Fruit fly (Drosophila melanogaster) whole organism, embryonic: Measurements from ENCODE around the gene CG14005.
A peak's percentile ranks its signal among the peaks of the same experiment; 100 is the strongest.

Experiments
- Blimp-1 ChIP-seq: fragments of 200-800 bp; sonication (Bioruptor generic); optimal IDR thresholded peaks from 3 replicates; lab custom pipeline; 2018; ENCODE audit warnings: missing biosample characterization, missing genetic modification characterization, mild to moderate bottlenecking, moderate library complexity, missing genetic modification reagents
- CG11093 ChIP-seq: fragments of 200-800 bp; sonication (Bioruptor generic); IDR thresholded peaks from 3 replicates; pipeline ENCODE4 v1.3.6; 2022; ENCODE audit warnings: missing biosample characterization, missing genetic modification characterization
- CG13424 ChIP-seq: fragments of 200-800 bp; sonication (Bioruptor generic); optimal IDR thresholded peaks from 2 replicates; lab custom pipeline; 2019; ENCODE audit warnings: missing biosample characterization, mild to moderate bottlenecking, missing genetic modification characterization, moderate library complexity
- CG14710 ChIP-seq: fragments of 200-800 bp; sonication (Bioruptor generic); optimal IDR thresholded peaks from 3 replicates; lab custom pipeline; 2019; ENCODE audit warnings: missing biosample characterization, mild to moderate bottlenecking, missing genetic modification characterization, moderate library complexity
- CG15011 ChIP-seq: fragments of 200-800 bp; sonication (Bioruptor generic); optimal IDR thresholded peaks from 3 replicates; lab custom pipeline; 2018; ENCODE audit warnings: missing biosample characterization, mild to moderate bottlenecking, missing genetic modification characterization
- CG15269 ChIP-seq: fragments of 200-800 bp; sonication (Bioruptor generic); optimal IDR thresholded peaks from 2 replicates; lab custom pipeline; 2018; ENCODE audit warnings: missing biosample characterization, mild to moderate bottlenecking, missing genetic modification characterization, moderate library complexity
- CG2116 ChIP-seq: fragments of 200-800 bp; sonication (Bioruptor generic); optimal IDR thresholded peaks from 3 replicates; lab custom pipeline; 2018; ENCODE audit warnings: missing biosample characterization, mild to moderate bottlenecking, missing genetic modification characterization
- CG30020 ChIP-seq: fragments of 200-800 bp; optimal IDR thresholded peaks from 2 replicates; lab custom pipeline; 2019; ENCODE audit warnings: missing biosample characterization, mild to moderate bottlenecking, missing genetic modification characterization, moderate library complexity
- CG31365 ChIP-seq: fragments of 200-800 bp; sonication (Bioruptor generic); optimal IDR thresholded peaks from 2 replicates; lab custom pipeline; 2018; ENCODE audit warnings: missing biosample characterization, mild to moderate bottlenecking, missing genetic modification characterization
- CG31388 ChIP-seq: fragments of 200-800 bp; sonication (Bioruptor generic); optimal IDR thresholded peaks from 2 replicates; lab custom pipeline; 2016; ENCODE audit warnings: missing biosample characterization, missing genetic modification characterization
- CG33213 ChIP-seq: fragments of 200-800 bp; sonication (Bioruptor generic); optimal IDR thresholded peaks from 3 replicates; lab custom pipeline; 2016; ENCODE audit warnings: missing biosample characterization, missing genetic modification characterization
- CG34224 ChIP-seq: fragments of 200-800 bp; sonication (Bioruptor generic); IDR thresholded peaks from 3 replicates; pipeline ENCODE4 v1.3.6; 2022; ENCODE audit warnings: missing biosample characterization, missing genetic modification characterization; ENCODE audit not compliant: partially characterized antibody
- CG34422 ChIP-seq: fragments of 200-800 bp; sonication (Bioruptor generic); IDR thresholded peaks from 3 replicates; pipeline ENCODE4 v1.3.6; 2022; ENCODE audit warnings: missing biosample characterization, missing genetic modification characterization
- CG6765 ChIP-seq: fragments of 200-800 bp; sonication (Bioruptor generic); optimal IDR thresholded peaks from 3 replicates; lab custom pipeline; 2017; ENCODE audit warnings: missing biosample characterization, mild to moderate bottlenecking, missing genetic modification characterization
- CG7357 ChIP-seq: fragments of 200-800 bp; sonication (Bioruptor generic); IDR thresholded peaks from 3 replicates; pipeline ENCODE4 v1.3.6; 2022; ENCODE audit warnings: missing biosample characterization, missing genetic modification characterization
- CG7372 ChIP-seq: fragments of 200-800 bp; sonication (Bioruptor generic); IDR thresholded peaks from 2 replicates; pipeline ENCODE4 v1.3.6; 2022; ENCODE audit warnings: missing biosample characterization, missing genetic modification characterization
- CG9437 ChIP-seq: fragments of 200-800 bp; sonication (Bioruptor generic); optimal IDR thresholded peaks from 2 replicates; lab custom pipeline; 2018; ENCODE audit warnings: missing biosample characterization, mild to moderate bottlenecking, missing genetic modification characterization
- CG9797 ChIP-seq: fragments of 200-800 bp; sonication (Bioruptor generic); optimal IDR thresholded peaks from 3 replicates; lab custom pipeline; 2018; ENCODE audit warnings: missing biosample characterization, mild to moderate bottlenecking, missing genetic modification characterization
- CTCF ChIP-seq: fragments of 200-800 bp; sonication (Bioruptor generic); optimal IDR thresholded peaks from 2 replicates; lab custom pipeline; 2017; ENCODE audit warnings: missing biosample characterization, mild to moderate bottlenecking, missing genetic modification characterization, moderate library complexity
- CrebB ChIP-seq: fragments of 200-800 bp; sonication (Bioruptor generic); optimal IDR thresholded peaks from 3 replicates; lab custom pipeline; 2018; ENCODE audit warnings: missing biosample characterization, mild to moderate bottlenecking, missing genetic modification characterization
- Deaf1 ChIP-seq: fragments of 200-800 bp; optimal IDR thresholded peaks from 3 replicates; lab custom pipeline; 2019; ENCODE audit warnings: missing biosample characterization, mild to moderate bottlenecking, missing genetic modification characterization, moderate library complexity
- Drgx ChIP-seq: fragments of 200-800 bp; sonication (Bioruptor generic); IDR thresholded peaks from 2 replicates; pipeline ENCODE4 v1.3.6; 2022; ENCODE audit warnings: missing biosample characterization, missing genetic modification characterization
- HLH4C ChIP-seq: fragments of 200-800 bp; sonication (Bioruptor generic); IDR thresholded peaks from 3 replicates; pipeline ENCODE4 v1.3.6; 2022; ENCODE audit warnings: missing biosample characterization, missing genetic modification characterization; ENCODE audit not compliant: partially characterized antibody
- HmgZ ChIP-seq: fragments of 200-800 bp; sonication (Bioruptor generic); optimal IDR thresholded peaks from 2 replicates; lab custom pipeline; 2018; ENCODE audit warnings: missing biosample characterization, mild to moderate bottlenecking, missing genetic modification characterization
- Hsf ChIP-seq: fragments of 200-800 bp; sonication (Bioruptor generic); optimal IDR thresholded peaks from 3 replicates; lab custom pipeline; 2016; ENCODE audit warnings: missing biosample characterization, missing genetic modification characterization
- MBD-R2 ChIP-seq: fragments of 200-800 bp; sonication (Bioruptor generic); IDR thresholded peaks from 2 replicates; pipeline ENCODE4 v1.3.6; 2022; ENCODE audit warnings: missing biosample characterization, missing genetic modification characterization
- Myb ChIP-seq: fragments of 200-800 bp; sonication (Bioruptor generic); optimal IDR thresholded peaks from 2 replicates; lab custom pipeline; 2016; ENCODE audit warnings: missing biosample characterization, missing genetic modification characterization
- NK7.1 ChIP-seq: fragments of 200-800 bp; sonication (Bioruptor generic); optimal IDR thresholded peaks from 3 replicates; lab custom pipeline; 2016; ENCODE audit warnings: missing biosample characterization, missing genetic modification characterization
- Nf-YC ChIP-seq: fragments of 200-800 bp; optimal IDR thresholded peaks from 3 replicates; lab custom pipeline; 2019; ENCODE audit warnings: missing biosample characterization, mild to moderate bottlenecking, missing genetic modification characterization, moderate library complexity
- Pdp1 ChIP-seq, 2 experiments: fragments of 200-800 bp; sonication (Bioruptor generic); optimal IDR thresholded peaks; 3 replicates each; lab custom pipeline; 2016; ENCODE audit warnings: missing biosample characterization in 2 of 2, missing genetic modification characterization in 2 of 2, mild to moderate bottlenecking in 1 of 2, moderate library complexity in 1 of 2
- Trl ChIP-seq, 3 experiments: fragments of >200 bp in 2 of 3; fragments of 200-800 bp in 1 of 3; sonication (Bioruptor generic) in 1 of 3; optimal IDR thresholded peaks; 2 replicates in 1 of 3; 3 replicates in 2 of 3; lab custom pipeline; 2016 to 2017; ENCODE audit warnings: missing biosample characterization in 1 of 3, missing genetic modification characterization in 1 of 3
- Xbp1 ChIP-seq: fragments of 200-800 bp; sonication (Bioruptor generic); optimal IDR thresholded peaks from 3 replicates; lab custom pipeline; 2016; ENCODE audit warnings: missing biosample characterization, mild to moderate bottlenecking, missing genetic modification characterization
- YL-1 ChIP-seq: fragments of 200-800 bp; sonication (Bioruptor generic); optimal IDR thresholded peaks from 3 replicates; lab custom pipeline; 2017; ENCODE audit warnings: missing biosample characterization, mild to moderate bottlenecking, missing genetic modification characterization
- bsh ChIP-seq, 2 experiments: fragments of 200-800 bp; sonication (Bioruptor generic); optimal IDR thresholded peaks; 2 replicates each; lab custom pipeline; 2017 to 2018; ENCODE audit warnings: mild to moderate bottlenecking in 2 of 2, missing biosample characterization in 2 of 2, missing genetic modification characterization in 2 of 2, moderate library complexity in 1 of 2
- chif ChIP-seq, 2 experiments: fragments of 200-800 bp; sonication (Bioruptor generic); optimal IDR thresholded peaks; 3 replicates each; lab custom pipeline; 2016; ENCODE audit warnings: missing biosample characterization in 2 of 2, missing genetic modification characterization in 2 of 2
- ewg ChIP-seq: fragments of 200-800 bp; sonication (Bioruptor generic); optimal IDR thresholded peaks from 3 replicates; lab custom pipeline; 2017; ENCODE audit warnings: mild to moderate bottlenecking, missing biosample characterization, missing genetic modification reagents, missing genetic modification characterization
- fd64A ChIP-seq: fragments of 200-800 bp; sonication (Bioruptor generic); optimal IDR thresholded peaks from 3 replicates; lab custom pipeline; 2018; ENCODE audit warnings: missing biosample characterization, mild to moderate bottlenecking, missing genetic modification characterization
- fu2 ChIP-seq: fragments of 200-800 bp; sonication (Bioruptor generic); optimal IDR thresholded peaks from 2 replicates; lab custom pipeline; 2016; ENCODE audit warnings: missing biosample characterization, missing genetic modification characterization
- gro ChIP-seq: fragments of 200-800 bp; sonication (Bioruptor generic); optimal IDR thresholded peaks from 2 replicates; lab custom pipeline; 2016; ENCODE audit warnings: missing biosample characterization, missing genetic modification characterization
- ken ChIP-seq: fragments of 200-800 bp; sonication (Bioruptor generic); IDR thresholded peaks from 3 replicates; pipeline ENCODE4 v1.3.6; 2022; ENCODE audit warnings: missing biosample characterization, missing genetic modification characterization
- nmo ChIP-seq: fragments of 200-800 bp; sonication (Bioruptor generic); optimal IDR thresholded peaks from 2 replicates; lab custom pipeline; 2018; ENCODE audit warnings: missing biosample characterization, mild to moderate bottlenecking, missing genetic modification characterization, moderate library complexity
- pzg ChIP-seq: fragments of 200-800 bp; sonication (Bioruptor generic); optimal IDR thresholded peaks from 3 replicates; lab custom pipeline; 2018; ENCODE audit warnings: missing biosample characterization, mild to moderate bottlenecking, missing genetic modification characterization, moderate library complexity
- slbo ChIP-seq: fragments of 200-800 bp; sonication (Bioruptor generic); IDR thresholded peaks from 2 replicates; pipeline ENCODE4 v1.3.6; 2022; ENCODE audit warnings: missing biosample characterization, missing genetic modification characterization
- stwl ChIP-seq: fragments of 200-800 bp; sonication (Bioruptor generic); optimal IDR thresholded peaks from 3 replicates; lab custom pipeline; 2018; ENCODE audit warnings: missing biosample characterization, mild to moderate bottlenecking, missing genetic modification characterization, moderate library complexity
- sug ChIP-seq: fragments of 200-800 bp; optimal IDR thresholded peaks from 2 replicates; lab custom pipeline; 2019; ENCODE audit warnings: missing biosample characterization, mild to moderate bottlenecking, missing genetic modification characterization, moderate library complexity
- zen ChIP-seq: fragments of 200-800 bp; sonication (Bioruptor generic); optimal IDR thresholded peaks from 3 replicates; lab custom pipeline; 2018; ENCODE audit warnings: missing biosample characterization, mild to moderate bottlenecking, missing genetic modification characterization, moderate library complexity

The CG14005 gene

dm6 chr2L:5801926-5802325 lies at the start of gene CG14005, which contains the start of gene CG7239 (continued):
- no peak for TF ChIP-seq Trl (optimal IDR thresholded peaks at IDR 0.05; lab: Kevin White, UChicago)
- no peak for TF ChIP-seq Trl (GFP tag; optimal IDR thresholded peaks at IDR 0.05; lab: Kevin White, UChicago)
- peak; percentile 18 for TF ChIP-seq CG13424 (tag; lab: Kevin White, UChicago)
- peak; percentile 50 for TF ChIP-seq stwl (tag; lab: Kevin White, UChicago)
- no peak for TF ChIP-seq ken (GFP tag; lab: Robert Waterston, UW)
- TF ChIP-seq zen (tag; lab: Kevin White, UChicago), result peak; percentile 5
- peak; percentile 34 for TF ChIP-seq CG30020 (tag; lab: Kevin White, UChicago)
- no peak for TF ChIP-seq chif (GFP tag; optimal IDR thresholded peaks at IDR 0.05; lab: Kevin White, UChicago)
- peak; percentile 11 for TF ChIP-seq CTCF
- TF ChIP-seq NK7.1, result no peak
- TF ChIP-seq CG15011, result no peak
- peak; percentile 63 for TF ChIP-seq YL-1 (GFP tag; lab: Kevin White, UChicago)
- TF ChIP-seq nmo (GFP tag; lab: Kevin White, UChicago), result peak; percentile 61
- TF ChIP-seq sug, result peak; percentile 37
- TF ChIP-seq Pdp1 (GFP tag; optimal IDR thresholded peaks at IDR 0.05; lab: Kevin White, UChicago), result peak in 1 of 2 experiments; percentile 4
- peak; percentile 48 for TF ChIP-seq CG2116 (GFP tag; lab: Kevin White, UChicago)
- peak; percentile 51 for TF ChIP-seq MBD-R2 (GFP tag; lab: Robert Waterston, UW)
- TF ChIP-seq CG15269 (tag; lab: Kevin White, UChicago), result no peak
- TF ChIP-seq Nf-YC (tag; lab: Kevin White, UChicago), result peak; percentile 23
- TF ChIP-seq Blimp-1 (GFP tag; lab: Kevin White, UChicago), result no peak
- peak; percentile 89 for TF ChIP-seq CG9797 (GFP tag; lab: Kevin White, UChicago)
- TF ChIP-seq CG14710 (tag; lab: Kevin White, UChicago), result peak; percentile 65
- TF ChIP-seq Xbp1 (GFP tag; lab: Kevin White, UChicago), result no peak
- TF ChIP-seq CG6765 (GFP tag; lab: Kevin White, UChicago), result no peak
- peak; percentile 53 for TF ChIP-seq pzg (GFP tag; lab: Kevin White, UChicago)
- TF ChIP-seq CG11093 (GFP tag; lab: Robert Waterston, UW), result no peak
- TF ChIP-seq CG31388 (GFP tag; lab: Kevin White, UChicago), result no peak
- TF ChIP-seq HmgZ (tag; lab: Kevin White, UChicago), result peak; percentile 8
- TF ChIP-seq, all 482 proteins: peak for 43

dm6 chr2L:5823704-5824103 lies 21.9 kb upstream of the CG14005 start, which contains the start of gene TrissinR:
TSS of gene TrissinR (plus strand) at chr2L:5824004.
- TF ChIP-seq CG33213 (no peak), CG31365 (tag; lab: Kevin White, UChicago) (no peak), Deaf1 (peak; percentile 88), fu2 (GFP tag; lab: Kevin White, UChicago) (no peak), ewg (GFP tag; lab: Kevin White, UChicago) (peak; percentile 10)
- TF ChIP-seq, all 482 proteins: peak for 2

- TF ChIP-seq gro, result no peak
- TF ChIP-seq CG9437, result no peak
- TF ChIP-seq Myb (GFP tag; lab: Kevin White, UChicago), result no peak
- TF ChIP-seq CG7357, result no peak
- no peak for TF ChIP-seq pzg (GFP tag; lab: Kevin White, UChicago)
- no peak for TF ChIP-seq Hsf (GFP tag; lab: Kevin White, UChicago)
- no peak for TF ChIP-seq CrebB (tag; lab: Kevin White, UChicago)
- TF ChIP-seq CG34224, result no peak
- no peak for TF ChIP-seq HLH4C (GFP tag; lab: Robert Waterston, UW)
- TF ChIP-seq Drgx, result no peak
- TF ChIP-seq slbo, result no peak
- no peak for TF ChIP-seq CG34422 (GFP tag; lab: Robert Waterston, UW)
- no peak for TF ChIP-seq bsh (GFP tag; optimal IDR thresholded peaks at IDR 0.05; lab: Kevin White, UChicago)
- no peak for TF ChIP-seq fd64A (GFP tag; lab: Kevin White, UChicago)
- TF ChIP-seq CG7372 (GFP tag; lab: Robert Waterston, UW), result no peak
Measured at dm6 chr2L:5820930-5821329, 19.2 kb upstream of the CG14005 start.
